Fruit fly (Drosophila melanogaster) whole organism, prepupa: ENCODE data around the gene Coq8.
A peak's percentile ranks its signal among the peaks of the same experiment; 100 is the strongest.

Experiments
- Blimp-1 ChIP-seq: fragments of 200-800 bp; sonication (Bioruptor generic); optimal IDR thresholded peaks from 3 replicates; lab custom pipeline; 2017; ENCODE audit warnings: missing biosample characterization, missing genetic modification characterization, mild to moderate bottlenecking, moderate library complexity, missing genetic modification reagents
- CG10669 ChIP-seq: fragments of 200-800 bp; sonication (Bioruptor generic); optimal IDR thresholded peaks from 3 replicates; lab custom pipeline; 2018; ENCODE audit warnings: missing biosample characterization, mild to moderate bottlenecking, missing genetic modification characterization, moderate library complexity
- CG11294 ChIP-seq: fragments of 200-800 bp; sonication (Bioruptor generic); IDR thresholded peaks from 2 replicates; pipeline ENCODE4 v1.3.6; 2022; ENCODE audit warnings: missing biosample characterization, missing genetic modification characterization
- CG11902 ChIP-seq: fragments of 200-800 bp; sonication (Bioruptor generic); optimal IDR thresholded peaks from 3 replicates; lab custom pipeline; 2016; ENCODE audit warnings: missing biosample characterization, missing genetic modification characterization
- CG3032 ChIP-seq: fragments of 200-800 bp; optimal IDR thresholded peaks from 2 replicates; lab custom pipeline; 2019; ENCODE audit warnings: missing biosample characterization, mild to moderate bottlenecking, missing genetic modification characterization, moderate library complexity
- CG34406 ChIP-seq: fragments of 200-800 bp; sonication (Bioruptor generic); optimal IDR thresholded peaks from 3 replicates; lab custom pipeline; 2016; ENCODE audit warnings: missing biosample characterization, missing genetic modification characterization
- CG4318 ChIP-seq: fragments of 200-800 bp; sonication (Bioruptor generic); optimal IDR thresholded peaks from 3 replicates; lab custom pipeline; 2017; ENCODE audit warnings: missing biosample characterization, mild to moderate bottlenecking, missing genetic modification characterization
- CG6163 ChIP-seq: fragments of 200-800 bp; sonication (Bioruptor generic); IDR thresholded peaks from 3 replicates; pipeline ENCODE4 v1.3.6; 2022; ENCODE audit warnings: missing biosample characterization, missing genetic modification characterization
- CG6276 ChIP-seq: fragments of 200-800 bp; sonication (Bioruptor generic); optimal IDR thresholded peaks from 2 replicates; lab custom pipeline; 2017; ENCODE audit warnings: missing biosample characterization, mild to moderate bottlenecking, missing genetic modification characterization
- CG6792 ChIP-seq: fragments of 200-800 bp; sonication (Bioruptor generic); optimal IDR thresholded peaks from 3 replicates; lab custom pipeline; 2016; ENCODE audit warnings: missing biosample characterization, missing genetic modification characterization
- CG7368 ChIP-seq: fragments of 200-800 bp; sonication (Bioruptor generic); optimal IDR thresholded peaks from 3 replicates; lab custom pipeline; 2016; ENCODE audit warnings: missing biosample characterization, missing genetic modification characterization
- CG8119 ChIP-seq: fragments of 200-800 bp; sonication (Bioruptor generic); IDR thresholded peaks from 3 replicates; pipeline ENCODE4 v1.3.6; 2022; ENCODE audit warnings: missing biosample characterization, missing genetic modification characterization
- CG8319 ChIP-seq: fragments of 200-800 bp; sonication (Bioruptor generic); optimal IDR thresholded peaks from 3 replicates; lab custom pipeline; 2016; ENCODE audit warnings: missing biosample characterization, missing genetic modification characterization
- CG8632 ChIP-seq: fragments of 200-800 bp; sonication (Bioruptor generic); optimal IDR thresholded peaks from 3 replicates; lab custom pipeline; 2016; ENCODE audit warnings: missing biosample characterization, missing genetic modification characterization
- CG9139 ChIP-seq: fragments of 200-800 bp; sonication (Bioruptor generic); optimal IDR thresholded peaks from 3 replicates; lab custom pipeline; 2017; ENCODE audit warnings: missing biosample characterization, mild to moderate bottlenecking, missing genetic modification characterization
- Ets21C ChIP-seq: fragments of 200-800 bp; sonication (Bioruptor generic); optimal IDR thresholded peaks from 3 replicates; lab custom pipeline; 2016; ENCODE audit warnings: missing biosample characterization, missing genetic modification characterization
- Gug ChIP-seq: fragments of 200-800 bp; sonication (Bioruptor generic); IDR thresholded peaks from 2 replicates; pipeline ENCODE4 v1.3.6; 2022; ENCODE audit warnings: missing biosample characterization, missing genetic modification characterization
- Hr38 ChIP-seq: sonication (Bioruptor generic); optimal IDR thresholded peaks from 2 replicates; lab custom pipeline; 2016; ENCODE audit warnings: missing biosample characterization, missing genetic modification characterization
- Hr4 ChIP-seq: fragments of 200-800 bp; sonication (Bioruptor generic); optimal IDR thresholded peaks from 3 replicates; lab custom pipeline; 2016; ENCODE audit warnings: missing biosample characterization, missing genetic modification characterization
- Smox ChIP-seq: fragments of 200-800 bp; sonication (Bioruptor generic); optimal IDR thresholded peaks from 3 replicates; lab custom pipeline; 2016; ENCODE audit warnings: missing biosample characterization, missing genetic modification characterization
- Sox102F ChIP-seq: fragments of 200-800 bp; sonication (Bioruptor generic); optimal IDR thresholded peaks from 2 replicates; lab custom pipeline; 2016; ENCODE audit warnings: missing biosample characterization, mild to moderate bottlenecking, missing genetic modification characterization
- Sox14 ChIP-seq: fragments of 200-800 bp; sonication (Bioruptor generic); optimal IDR thresholded peaks from 3 replicates; lab custom pipeline; 2016; ENCODE audit warnings: missing biosample characterization, missing genetic modification characterization
- Sox15 ChIP-seq: fragments of 200-800 bp; sonication (Bioruptor generic); optimal IDR thresholded peaks from 3 replicates; lab custom pipeline; 2016; ENCODE audit warnings: missing biosample characterization, missing genetic modification characterization
- achi ChIP-seq: fragments of 200-800 bp; sonication (Bioruptor generic); optimal IDR thresholded peaks from 3 replicates; lab custom pipeline; 2016; ENCODE audit warnings: missing biosample characterization, missing genetic modification characterization
- acj6 ChIP-seq: fragments of 200-800 bp; sonication (Bioruptor generic); optimal IDR thresholded peaks from 3 replicates; lab custom pipeline; 2016; ENCODE audit warnings: missing biosample characterization, missing genetic modification characterization
- dac ChIP-seq: fragments of 200-800 bp; sonication (Bioruptor generic); optimal IDR thresholded peaks from 2 replicates; lab custom pipeline; 2017; ENCODE audit warnings: missing biosample characterization, mild to moderate bottlenecking, missing genetic modification characterization
- dsx ChIP-seq: fragments of 200-800 bp; optimal IDR thresholded peaks from 3 replicates; lab custom pipeline; 2019; ENCODE audit warnings: missing biosample characterization, mild to moderate bottlenecking, missing genetic modification characterization, moderate library complexity; ENCODE audit not compliant: poor library complexity, severe bottlenecking
- eg ChIP-seq: fragments of 200-800 bp; sonication (Bioruptor generic); IDR thresholded peaks from 3 replicates; pipeline ENCODE4 v1.3.6; 2022; ENCODE audit warnings: missing biosample characterization, missing genetic modification characterization
- esn ChIP-seq: fragments of 200-800 bp; sonication (Bioruptor generic); optimal IDR thresholded peaks from 2 replicates; lab custom pipeline; 2016; ENCODE audit warnings: missing biosample characterization, mild to moderate bottlenecking, missing genetic modification characterization, moderate library complexity
- fd85E ChIP-seq: fragments of 200-800 bp; sonication (Bioruptor generic); optimal IDR thresholded peaks from 3 replicates; lab custom pipeline; 2016; ENCODE audit warnings: missing biosample characterization, missing genetic modification characterization
- fkh ChIP-seq: fragments of 200-800 bp; sonication (Bioruptor generic); optimal IDR thresholded peaks from 3 replicates; lab custom pipeline; 2017; ENCODE audit warnings: missing biosample characterization, mild to moderate bottlenecking, missing genetic modification characterization, moderate library complexity
- lz ChIP-seq: fragments of 200-800 bp; sonication (Bioruptor generic); optimal IDR thresholded peaks from 3 replicates; lab custom pipeline; 2016; ENCODE audit warnings: missing biosample characterization, missing genetic modification characterization
- pdm3 ChIP-seq: fragments of 200-800 bp; sonication (Bioruptor generic); optimal IDR thresholded peaks from 3 replicates; lab custom pipeline; 2016; ENCODE audit warnings: missing biosample characterization, missing genetic modification characterization
- salr ChIP-seq, 2 experiments: fragments of 200-800 bp; sonication (Bioruptor generic); optimal IDR thresholded peaks; 3 replicates each; lab custom pipeline; 2016 to 2018; ENCODE audit warnings: missing biosample characterization in 2 of 2, missing genetic modification characterization in 2 of 2, mild to moderate bottlenecking in 1 of 2
- ss ChIP-seq, 2 experiments: fragments of 200-800 bp; sonication (Bioruptor generic); optimal IDR thresholded peaks; 2 replicates in 1 of 2; 3 replicates in 1 of 2; lab custom pipeline; 2017 to 2018; ENCODE audit warnings: mild to moderate bottlenecking in 2 of 2, missing biosample characterization in 2 of 2, missing genetic modification characterization in 2 of 2, moderate library complexity in 1 of 2
- svp ChIP-seq: fragments of 200-800 bp; sonication (Bioruptor generic); peaks from one replicate; lab custom pipeline; 2016; ENCODE audit warnings: missing biosample characterization, missing genetic modification characterization
- vri ChIP-seq: fragments of 200-800 bp; sonication (Bioruptor generic); optimal IDR thresholded peaks from 3 replicates; lab custom pipeline; 2016; ENCODE audit warnings: missing biosample characterization, mild to moderate bottlenecking, missing genetic modification characterization

The Coq8 gene

dm6 chrX:12891322-12892159 is 9.4 kb downstream of the Coq8 start (continued):
- peak; percentile 77 for TF ChIP-seq achi (GFP tag; lab: Kevin White, UChicago)
- peak; percentile 56 for TF ChIP-seq Smox (GFP tag; lab: Kevin White, UChicago)
- peak; percentile 43; the same call in 1 of the 2 replicates for TF ChIP-seq Gug
- TF ChIP-seq Hr4 (GFP tag; lab: Kevin White, UChicago): peak; percentile 62
- TF ChIP-seq CG8319 (GFP tag; lab: Kevin White, UChicago): peak; percentile 43
- TF ChIP-seq CG6163 (GFP tag; lab: Robert Waterston, UW): no peak; the same call in 2 of the 3 replicates
- peak; percentile 65 for TF ChIP-seq acj6 (GFP tag; lab: Kevin White, UChicago)
- no peak for TF ChIP-seq fkh (GFP tag; lab: Kevin White, UChicago)
- peak; percentile 70 for TF ChIP-seq esn (GFP tag; lab: Kevin White, UChicago)
- TF ChIP-seq dsx (GFP tag; lab: Kevin White, UChicago): peak; percentile 61
- TF ChIP-seq Sox15: peak; percentile 59
- no peak; the same call in 1 of the 2 replicates for TF ChIP-seq CG11294
- peak; percentile 57 for TF ChIP-seq Sox14
- peak; percentile 71 for TF ChIP-seq CG8632 (GFP tag; lab: Kevin White, UChicago)
- peak; percentile 78 for TF ChIP-seq CG3032 (tag; lab: Kevin White, UChicago)
- TF ChIP-seq salr (GFP tag; optimal IDR thresholded peaks at IDR 0.05; lab: Kevin White, UChicago): peak; percentile 17 to 59
- peak; percentile 63 for TF ChIP-seq Sox102F (GFP tag; lab: Kevin White, UChicago)
- peak; percentile 71 for TF ChIP-seq pdm3 (GFP tag; lab: Kevin White, UChicago)
- peak; percentile 28 for TF ChIP-seq CG11902 (GFP tag; lab: Kevin White, UChicago)
- TF ChIP-seq svp (GFP tag; lab: Kevin White, UChicago): peak; percentile 85
- peak; percentile 51 for TF ChIP-seq CG7368 (GFP tag; lab: Kevin White, UChicago)
- TF ChIP-seq lz: peak; percentile 57
- peak; percentile 9 for TF ChIP-seq Ets21C
- peak; percentile 76 for TF ChIP-seq CG6276 (GFP tag; lab: Kevin White, UChicago)
- peak; percentile 72 for TF ChIP-seq CG34406 (GFP tag; lab: Kevin White, UChicago)
- TF ChIP-seq Hr38 (GFP tag; lab: Kevin White, UChicago): no peak
- peak; percentile 47 for TF ChIP-seq CG9139 (GFP tag; lab: Kevin White, UChicago)
- TF ChIP-seq CG4318 (GFP tag; lab: Kevin White, UChicago): peak; percentile 73
- no peak for TF ChIP-seq fd85E (GFP tag; lab: Kevin White, UChicago)
- TF ChIP-seq dac (GFP tag; lab: Kevin White, UChicago): peak; percentile 30
- TF ChIP-seq ss (GFP tag; optimal IDR thresholded peaks at IDR 0.05; lab: Kevin White, UChicago): peak; percentile 46 to 87
- TF ChIP-seq CG6792 (GFP tag; lab: Kevin White, UChicago): peak; percentile 63
- TF ChIP-seq CG8119: peak; percentile 71
- TF ChIP-seq Blimp-1 (GFP tag; lab: Kevin White, UChicago): no peak
- peak; percentile 74 for TF ChIP-seq CG10669 (GFP tag; lab: Kevin White, UChicago)

- TF ChIP-seq Gug (0 out of 2 replicates have a peak, but pooled peaks have one; percentile 9), vri (GFP tag; lab: Kevin White, UChicago) (peak; percentile 73), eg (GFP tag; lab: Robert Waterston, UW) (peak; percentile 40; the same call in 1 of the 3 replicates), achi (GFP tag; lab: Kevin White, UChicago) (no peak), fkh (GFP tag; lab: Kevin White, UChicago) (peak; percentile 20), Sox15 (no peak), svp (GFP tag; lab: Kevin White, UChicago) (peak; percentile 64), CG3032 (tag; lab: Kevin White, UChicago) (peak; percentile 10), CG6163 (GFP tag; lab: Robert Waterston, UW) (peak; percentile 20; the same call in 1 of the 3 replicates)
Measured at dm6 chrX:12890826-12891175, 10.1 kb downstream of the Coq8 start.
